Fruit fly (Drosophila melanogaster) whole organism, wandering third instar larva: Measurements from ENCODE around the gene tub.

Source experiments
- Abd-B ChIP-seq: fragments of >200 bp; optimal IDR thresholded peaks from 2 replicates; lab custom pipeline; 2017; ENCODE audit warnings: missing biosample characterization, missing genetic modification characterization
- CG32264 ChIP-seq: fragments of 200-800 bp; sonication (Bioruptor generic); optimal IDR thresholded peaks from 2 replicates; lab custom pipeline; 2016; ENCODE audit warnings: missing biosample characterization, missing genetic modification characterization
- CG9705 ChIP-seq: fragments of 200-800 bp; sonication (Bioruptor generic); optimal IDR thresholded peaks from 2 replicates; lab custom pipeline; 2018; ENCODE audit warnings: missing biosample characterization, mild to moderate bottlenecking, missing genetic modification characterization
- CrebA ChIP-seq: fragments of 200-800 bp; sonication (Bioruptor generic); optimal IDR thresholded peaks from 2 replicates; lab custom pipeline; 2016; ENCODE audit warnings: missing biosample characterization, mild to moderate bottlenecking, missing genetic modification characterization, borderline replicate concordance
- Dfd ChIP-seq: fragments of >200 bp; optimal IDR thresholded peaks from 2 replicates; lab custom pipeline; 2017; ENCODE audit warnings: missing biosample characterization, missing genetic modification characterization
- Dif ChIP-seq: fragments of 200-275, 200-300 bp; sonication (Bioruptor generic); optimal IDR thresholded peaks from 2 replicates; lab custom pipeline; 2018; ENCODE audit warnings: missing biosample characterization, missing genetic modification characterization; ENCODE audit not compliant: partially characterized antibody
- GATAd ChIP-seq: sonication (Bioruptor generic); optimal IDR thresholded peaks from 2 replicates; lab custom pipeline; 2016; ENCODE audit warnings: missing biosample characterization, missing genetic modification characterization
- HLH106 ChIP-seq: fragments of 200-800 bp; optimal IDR thresholded peaks from 3 replicates; lab custom pipeline; 2019; ENCODE audit warnings: missing biosample characterization, mild to moderate bottlenecking, missing genetic modification characterization, moderate library complexity
- Hnf4 ChIP-seq: fragments of 200-800 bp; sonication (Bioruptor generic); optimal IDR thresholded peaks from 2 replicates; lab custom pipeline; 2016; ENCODE audit warnings: missing biosample characterization, mild to moderate bottlenecking, missing genetic modification characterization
- Hr78 ChIP-seq: fragments of >200 bp; optimal IDR thresholded peaks from 2 replicates; lab custom pipeline; 2017; ENCODE audit warnings: missing biosample characterization, missing genetic modification characterization
- Hr83 ChIP-seq: fragments of 200-300 bp; sonication (Bioruptor generic); optimal IDR thresholded peaks from 2 replicates; lab custom pipeline; 2016; ENCODE audit warnings: missing biosample characterization, mild to moderate bottlenecking, missing genetic modification characterization, moderate library complexity; ENCODE audit not compliant: poor library complexity, severe bottlenecking
- Jra ChIP-seq: sonication (Bioruptor generic); optimal IDR thresholded peaks from 2 replicates; lab custom pipeline; 2016; ENCODE audit warnings: missing biosample characterization, missing genetic modification characterization
- Mio ChIP-seq: sonication (Bioruptor generic); optimal IDR thresholded peaks from 2 replicates; lab custom pipeline; 2016; ENCODE audit warnings: missing biosample characterization, missing genetic modification characterization
- Myc ChIP-seq: fragments of >200 bp; optimal IDR thresholded peaks from 2 replicates; lab custom pipeline; 2017
- N ChIP-seq: fragments of >200 bp; optimal IDR thresholded peaks from 2 replicates; lab custom pipeline; 2018; ENCODE audit warnings: missing biosample characterization, missing external identifiers, missing genetic modification characterization
- OdsH ChIP-seq: fragments of 200-800 bp; sonication (Bioruptor generic); optimal IDR thresholded peaks from 2 replicates; lab custom pipeline; 2016; ENCODE audit warnings: missing biosample characterization, mild to moderate bottlenecking, missing genetic modification characterization
- Rel ChIP-seq, 2 experiments: fragments of 200-800 bp; sonication (Bioruptor generic) in 1 of 2; optimal IDR thresholded peaks; 2 replicates in 1 of 2; 3 replicates in 1 of 2; lab custom pipeline; 2016 to 2019; ENCODE audit warnings: mild to moderate bottlenecking in 2 of 2, missing biosample characterization in 2 of 2, missing genetic modification characterization in 2 of 2, moderate library complexity in 1 of 2
- Sp1 ChIP-seq: fragments of 200-800 bp; sonication (Bioruptor generic); optimal IDR thresholded peaks from 3 replicates; lab custom pipeline; 2019; ENCODE audit warnings: missing biosample characterization, mild to moderate bottlenecking, missing genetic modification characterization, moderate library complexity
- Vsx2 ChIP-seq: fragments of 200-300, 225-300 bp; sonication (Bioruptor generic); optimal IDR thresholded peaks from 2 replicates; lab custom pipeline; 2018; ENCODE audit warnings: missing biosample characterization, missing genetic modification characterization; ENCODE audit not compliant: partially characterized antibody
- br ChIP-seq: fragments of 200-800 bp; sonication (Bioruptor generic); optimal IDR thresholded peaks from 2 replicates; lab custom pipeline; 2016; ENCODE audit warnings: missing biosample characterization, missing genetic modification characterization
- brk ChIP-seq: fragments of 200-800 bp; sonication (Bioruptor generic); optimal IDR thresholded peaks from 2 replicates; lab custom pipeline; 2016; ENCODE audit warnings: missing biosample characterization, mild to moderate bottlenecking, missing genetic modification characterization
- dl ChIP-seq, 2 experiments: fragments of 175-275, 200-275 bp in 1 of 2; fragments of 200-275 bp in 1 of 2; sonication (Bioruptor generic); optimal IDR thresholded peaks; lab custom pipeline; 2018; ENCODE audit warnings: mild to moderate bottlenecking in 2 of 2, missing biosample characterization in 2 of 2, missing genetic modification characterization in 2 of 2, moderate library complexity in 2 of 2; ENCODE audit not compliant: partially characterized antibody in 2 of 2, insufficient read depth in 1 of 2
- dmrt93B ChIP-seq: fragments of 200-800 bp; sonication (Bioruptor generic); optimal IDR thresholded peaks from 2 replicates; lab custom pipeline; 2018; ENCODE audit warnings: missing biosample characterization, mild to moderate bottlenecking, missing genetic modification characterization
- dsf ChIP-seq: sonication (Bioruptor generic); optimal IDR thresholded peaks from 2 replicates; lab custom pipeline; 2016; ENCODE audit warnings: missing biosample characterization, missing genetic modification characterization, borderline replicate concordance
- ey ChIP-seq: fragments of 200-800 bp; sonication (Bioruptor generic); optimal IDR thresholded peaks from 2 replicates; lab custom pipeline; 2016; ENCODE audit warnings: missing biosample characterization, missing genetic modification characterization
- foxo ChIP-seq, 2 experiments: fragments of 200-800 bp; sonication (Bioruptor generic); optimal IDR thresholded peaks; 2 replicates in 1 of 2; 3 replicates in 1 of 2; lab custom pipeline; 2016 to 2017; ENCODE audit warnings: missing biosample characterization in 2 of 2, missing genetic modification characterization in 2 of 2
- fru ChIP-seq: fragments of 200-800 bp; sonication (Bioruptor generic); optimal IDR thresholded peaks from 3 replicates; lab custom pipeline; 2016; ENCODE audit warnings: missing biosample characterization, mild to moderate bottlenecking, missing genetic modification characterization
- h ChIP-seq: fragments of 200-800 bp; sonication (Bioruptor generic); optimal IDR thresholded peaks from 3 replicates; lab custom pipeline; 2016; ENCODE audit warnings: missing biosample characterization, mild to moderate bottlenecking, missing genetic modification characterization
- jim ChIP-seq: fragments of 175-275, 200-325 bp; sonication (Bioruptor generic); optimal IDR thresholded peaks from 2 replicates; lab custom pipeline; 2016; ENCODE audit warnings: missing biosample characterization, mild to moderate bottlenecking, missing genetic modification characterization
- lola ChIP-seq: fragments of >200 bp; optimal IDR thresholded peaks from 2 replicates; lab custom pipeline; 2017; ENCODE audit warnings: missing biosample characterization, missing genetic modification characterization
- pan ChIP-seq: fragments of >200 bp; optimal IDR thresholded peaks from 2 replicates; lab custom pipeline; 2017
- psq ChIP-seq: fragments of 200-800 bp; sonication (Bioruptor generic); optimal IDR thresholded peaks from 3 replicates; lab custom pipeline; 2017; ENCODE audit warnings: missing biosample characterization, mild to moderate bottlenecking, missing genetic modification characterization, moderate library complexity
- rgr ChIP-seq: fragments of 200-800 bp; sonication (Bioruptor generic); optimal IDR thresholded peaks from 3 replicates; lab custom pipeline; 2016; ENCODE audit warnings: missing biosample characterization, mild to moderate bottlenecking, missing genetic modification characterization
- sage ChIP-seq: fragments of 200-800 bp; sonication (Bioruptor generic); optimal IDR thresholded peaks from 2 replicates; lab custom pipeline; 2016; ENCODE audit warnings: missing biosample characterization, mild to moderate bottlenecking, missing genetic modification characterization
- sv ChIP-seq: fragments of 200-800 bp; sonication (Bioruptor generic); optimal IDR thresholded peaks from 3 replicates; lab custom pipeline; 2016; ENCODE audit warnings: missing biosample characterization, missing genetic modification characterization
- tai ChIP-seq: sonication (Bioruptor generic); optimal IDR thresholded peaks from 2 replicates; lab custom pipeline; 2016; ENCODE audit warnings: missing biosample characterization, missing genetic modification characterization
- usp ChIP-seq: fragments of >200 bp; optimal IDR thresholded peaks from 2 replicates; lab custom pipeline; 2017; ENCODE audit warnings: missing biosample characterization, missing genetic modification characterization
- woc ChIP-seq: sonication (Bioruptor generic); optimal IDR thresholded peaks from 2 replicates; lab custom pipeline; 2016; ENCODE audit warnings: missing biosample characterization, mild to moderate bottlenecking, missing genetic modification characterization

tub gene

DNA sequence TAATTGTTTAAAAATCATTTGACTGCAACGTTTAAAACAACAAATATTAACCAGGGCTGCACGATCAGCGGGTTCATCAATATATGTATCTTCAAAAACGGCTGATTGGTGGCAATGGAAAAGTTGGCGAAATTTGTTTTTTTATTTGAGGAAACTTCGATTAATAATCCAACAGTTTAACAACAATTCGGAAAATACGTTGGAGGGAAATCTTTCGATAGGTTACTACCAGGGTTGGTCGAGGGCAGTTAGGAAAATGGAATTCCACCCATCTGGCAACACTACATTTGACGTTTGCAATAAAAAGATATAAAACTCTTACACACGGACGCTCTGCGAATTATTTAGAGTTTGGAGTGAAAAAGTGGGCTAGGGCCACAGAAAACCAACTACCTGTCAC lies 49.6 kb downstream of the tub start, which contains the start of the genes Lipt2 and CG14650:
Lipt2 (minus strand) TSS at position 217 of the 400 bp plus-strand sequence.
CG14650 (plus strand) TSS at position 275 of the 400 bp plus-strand sequence.
- TF ChIP-seq CG32264 (GFP tag; lab: Kevin White, UChicago) = no peak
- TF ChIP-seq lola (GFP tag; lab: Kevin White, UChicago) = no peak
- no peak for TF ChIP-seq dsf (GFP tag; lab: Kevin White, UChicago)
- TF ChIP-seq pan (lab: Kevin White, UChicago) = no peak
- TF ChIP-seq h = peak; percentile 77
- no peak for TF ChIP-seq Jra (GFP tag; lab: Kevin White, UChicago)
- no peak for TF ChIP-seq Mio
- TF ChIP-seq ey (GFP tag; lab: Kevin White, UChicago) = peak; percentile 67
- TF ChIP-seq psq (GFP tag; lab: Kevin White, UChicago) = peak; percentile 38
- TF ChIP-seq GATAd (GFP tag; lab: Kevin White, UChicago) = no peak
- peak in 1 of 2 experiments; percentile 79 for TF ChIP-seq foxo (GFP tag; optimal IDR thresholded peaks at IDR 0.05; lab: Kevin White, UChicago)
- TF ChIP-seq rgr (GFP tag; lab: Kevin White, UChicago) = peak; percentile 74
- no peak for TF ChIP-seq Hr78 (GFP tag; lab: Kevin White, UChicago)
- no peak for TF ChIP-seq Abd-B (GFP tag; lab: Kevin White, UChicago)
- no peak for TF ChIP-seq dmrt93B (GFP tag; lab: Kevin White, UChicago)
- TF ChIP-seq OdsH (GFP tag; lab: Kevin White, UChicago) = peak; percentile 60
- TF ChIP-seq jim (GFP tag; lab: Kevin White, UChicago) = no peak
- TF ChIP-seq tai (GFP tag; lab: Kevin White, UChicago) = no peak
- TF ChIP-seq Myc (lab: Kevin White, UChicago) = no peak
- TF ChIP-seq woc (GFP tag; lab: Kevin White, UChicago) = no peak
- TF ChIP-seq Dif (GFP tag; lab: Kevin White, UChicago) = no peak
- TF ChIP-seq N = no peak
- TF ChIP-seq Dfd (GFP tag; lab: Kevin White, UChicago) = no peak
- TF ChIP-seq CG9705 (GFP tag; lab: Kevin White, UChicago) = peak; percentile 29
- peak; percentile 68 for TF ChIP-seq HLH106 (tag; lab: Kevin White, UChicago)
- TF ChIP-seq Sp1 = peak; percentile 64
- no peak for TF ChIP-seq usp (GFP tag; lab: Kevin White, UChicago)
- no peak for TF ChIP-seq sage (GFP tag; lab: Kevin White, UChicago)
- TF ChIP-seq Hnf4 (GFP tag; lab: Kevin White, UChicago) = no peak
- no peak for TF ChIP-seq brk (GFP tag; lab: Kevin White, UChicago)
- peak; percentile 65 for TF ChIP-seq br (GFP tag; lab: Kevin White, UChicago)
- peak; percentile 64 for TF ChIP-seq fru (GFP tag; lab: Kevin White, UChicago)
- TF ChIP-seq dl (GFP tag; optimal IDR thresholded peaks at IDR 0.05; lab: Kevin White, UChicago; ENCODE audit: insufficient read depth in 1 of 2, partially characterized antibody in 2 of 2) = no peak
- TF ChIP-seq CrebA (GFP tag; lab: Kevin White, UChicago) = no peak
- TF ChIP-seq Vsx2 (GFP tag; lab: Kevin White, UChicago) = no peak
- TF ChIP-seq Hr83 (GFP tag; lab: Kevin White, UChicago) = peak; percentile 46
- TF ChIP-seq Rel (GFP tag; optimal IDR thresholded peaks at IDR 0.05; lab: Kevin White, UChicago) = no peak
- TF ChIP-seq Rel (tag; optimal IDR thresholded peaks at IDR 0.05; lab: Kevin White, UChicago) = no peak
- peak; percentile 29 for TF ChIP-seq sv
- TF ChIP-seq, all 38 proteins: peak for 13

DNA sequence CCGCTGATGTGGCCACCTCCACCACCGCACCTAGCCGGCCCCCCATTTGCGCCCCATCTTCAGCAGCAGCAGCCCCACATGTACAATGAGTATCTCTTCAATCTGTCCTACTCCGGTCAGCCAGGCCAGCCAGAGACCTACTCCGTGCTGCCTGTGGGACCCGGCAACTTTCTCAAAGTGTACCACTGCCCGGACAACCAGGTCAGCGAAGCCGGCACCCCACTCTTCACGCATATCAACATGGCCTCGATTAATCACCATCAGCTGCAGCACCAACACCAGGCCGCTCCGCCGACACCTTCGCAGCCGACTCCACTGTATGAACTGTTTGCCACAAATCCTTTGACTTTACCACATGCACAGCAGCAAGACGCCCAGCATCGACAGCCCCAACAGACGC lies 50.3 kb downstream of the tub start:
- TF ChIP-seq sv (no peak), dl (GFP tag; optimal IDR thresholded peaks at IDR 0.05; lab: Kevin White, UChicago; ENCODE audit: insufficient read depth in 1 of 2, partially characterized antibody in 2 of 2) (no peak), tai (GFP tag; lab: Kevin White, UChicago) (no peak), Jra (GFP tag; lab: Kevin White, UChicago) (no peak), usp (GFP tag; lab: Kevin White, UChicago) (no peak), Hr83 (GFP tag; lab: Kevin White, UChicago) (no peak), h (no peak), Mio (no peak), CG32264 (GFP tag; lab: Kevin White, UChicago) (no peak), Dfd (GFP tag; lab: Kevin White, UChicago) (no peak), foxo (GFP tag; optimal IDR thresholded peaks at IDR 0.05; lab: Kevin White, UChicago) (no peak)
